Worm (Caenorhabditis elegans): ENCODE measurements around the gene orc-4.

DNA sequence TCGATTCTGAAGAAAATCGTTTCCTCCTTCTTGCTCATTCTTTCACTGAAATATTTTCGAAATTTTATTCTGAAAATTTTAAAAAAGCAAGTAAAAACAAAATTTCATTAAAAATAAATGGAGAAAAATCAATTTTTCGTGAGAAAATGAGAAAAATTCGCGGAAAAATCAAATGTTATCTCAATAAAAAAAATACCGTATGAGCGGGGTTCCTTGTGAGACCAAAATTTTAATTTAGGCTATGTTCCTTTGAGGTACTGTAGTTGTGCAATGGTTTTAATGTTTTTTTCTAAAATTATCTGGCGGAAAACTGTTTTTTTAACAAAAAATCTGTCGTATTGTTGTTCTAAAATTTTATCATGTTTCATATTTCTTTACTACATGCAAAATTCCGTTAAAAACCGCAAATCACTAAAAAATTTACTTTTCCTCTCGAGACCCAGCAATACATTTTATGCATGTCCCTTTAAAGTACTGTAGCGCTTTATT, 45.8 kb upstream of the orc-4 start, which contains the start of gene epg-6:
- no peak for TF ChIP-seq flt-1 (GFP tag; IDR thresholded peaks at IDR 0.05)
- no peak for TF ChIP-seq F13C5.2 (tag; optimal IDR thresholded peaks at IDR 0.05)
- no peak for TF ChIP-seq ama-1 (optimal IDR thresholded peaks at IDR 0.05)
- no peak for TF ChIP-seq tbx-11 (GFP tag; IDR thresholded peaks at IDR 0.05)

Data from whole organism, early embryonic.